Worm (Caenorhabditis elegans): ENCODE data around the gene dod-22.

ce11 chrIV:12989355-12989754 is 24.2 kb downstream of the dod-22 start, which contains the start of gene K10D11.6:
- TF ChIP-seq ztf-29 (GFP tag; IDR thresholded peaks at IDR 0.05) (no peak), med-1 (GFP tag; optimal IDR thresholded peaks at IDR 0.05; ENCODE audit: insufficient read depth) (no peak), ref-1 (GFP tag; conservative IDR thresholded peaks at IDR 0.05) (no peak), flt-1 (GFP tag; IDR thresholded peaks at IDR 0.05) (no peak), ztf-23 (GFP tag; IDR thresholded peaks at IDR 0.05) (no peak), cog-1 (tag; optimal IDR thresholded peaks at IDR 0.05) (no peak)
